Fruit fly (Drosophila melanogaster) whole organism, embryonic: Measurements from ENCODE around the gene tplus3a.

ENCODE experiments used
- CG11456 ChIP-seq: fragments of 200-800 bp; sonication (Bioruptor generic); IDR thresholded peaks from 3 replicates; pipeline ENCODE4 v1.3.6; 2022; ENCODE audit warnings: missing biosample characterization, missing genetic modification characterization
- CG12104 ChIP-seq: fragments of 200-800 bp; sonication (Bioruptor generic); optimal IDR thresholded peaks from 3 replicates; lab custom pipeline; 2016; ENCODE audit warnings: missing biosample characterization, missing genetic modification characterization
- CG12236 ChIP-seq: fragments of 200-800 bp; sonication (Bioruptor generic); optimal IDR thresholded peaks from 2 replicates; lab custom pipeline; 2016; ENCODE audit warnings: missing biosample characterization, missing genetic modification characterization
- CG12942 ChIP-seq: fragments of 200-800 bp; sonication (Bioruptor generic); optimal IDR thresholded peaks from 3 replicates; lab custom pipeline; 2016; ENCODE audit warnings: missing biosample characterization, missing genetic modification characterization
- CG14860 ChIP-seq: fragments of 200-800 bp; sonication (Bioruptor generic); IDR thresholded peaks from 3 replicates; pipeline ENCODE4 v1.3.6; 2022; ENCODE audit warnings: missing biosample characterization, missing genetic modification characterization; ENCODE audit not compliant: partially characterized antibody
- CG16813 ChIP-seq: fragments of 200-800 bp; sonication (Bioruptor generic); IDR thresholded peaks from 3 replicates; pipeline ENCODE4 v1.3.6; 2022; ENCODE audit warnings: missing biosample characterization, missing genetic modification characterization; ENCODE audit not compliant: partially characterized antibody
- CG17359 ChIP-seq: fragments of 200-800 bp; sonication (Bioruptor generic); optimal IDR thresholded peaks from 3 replicates; lab custom pipeline; 2018; ENCODE audit warnings: missing biosample characterization, mild to moderate bottlenecking, missing genetic modification characterization, moderate library complexity
- CG17361 ChIP-seq: fragments of 200-800 bp; sonication (Bioruptor generic); IDR thresholded peaks from 3 replicates; pipeline ENCODE4 v1.3.6; 2022; ENCODE audit warnings: missing biosample characterization, missing genetic modification characterization
- CG30020 ChIP-seq: fragments of 200-800 bp; optimal IDR thresholded peaks from 2 replicates; lab custom pipeline; 2019; ENCODE audit warnings: missing biosample characterization, mild to moderate bottlenecking, missing genetic modification characterization, moderate library complexity
- CG34224 ChIP-seq: fragments of 200-800 bp; sonication (Bioruptor generic); IDR thresholded peaks from 3 replicates; pipeline ENCODE4 v1.3.6; 2022; ENCODE audit warnings: missing biosample characterization, missing genetic modification characterization; ENCODE audit not compliant: partially characterized antibody
- CG7745 ChIP-seq: fragments of 200-800 bp; sonication (Bioruptor generic); optimal IDR thresholded peaks from 2 replicates; lab custom pipeline; 2018; ENCODE audit warnings: missing biosample characterization, mild to moderate bottlenecking, missing genetic modification characterization, moderate library complexity
- CG7963 ChIP-seq: fragments of 200-800 bp; sonication (Bioruptor generic); IDR thresholded peaks from 3 replicates; pipeline ENCODE4 v1.3.6; 2022; ENCODE audit warnings: missing biosample characterization, missing genetic modification characterization; ENCODE audit not compliant: partially characterized antibody
- CG8924 ChIP-seq: fragments of 200-800 bp; optimal IDR thresholded peaks from 3 replicates; lab custom pipeline; 2019; ENCODE audit warnings: missing biosample characterization, mild to moderate bottlenecking, missing genetic modification characterization, moderate library complexity
- CHES-1-like ChIP-seq: fragments of 200-800 bp; sonication (Bioruptor generic); optimal IDR thresholded peaks from 2 replicates; lab custom pipeline; 2016; ENCODE audit warnings: missing biosample characterization, missing genetic modification characterization
- CTCF ChIP-seq: fragments of 200-800 bp; sonication (Bioruptor generic); optimal IDR thresholded peaks from 2 replicates; lab custom pipeline; 2017; ENCODE audit warnings: missing biosample characterization, mild to moderate bottlenecking, missing genetic modification characterization, moderate library complexity
- Dad ChIP-seq: fragments of 200-800 bp; sonication (Bioruptor generic); optimal IDR thresholded peaks from 3 replicates; lab custom pipeline; 2016; ENCODE audit warnings: missing biosample characterization, missing genetic modification characterization
- Doc3 ChIP-seq: fragments of 200-800 bp; sonication (Bioruptor generic); IDR thresholded peaks from 3 replicates; pipeline ENCODE4 v1.3.6; 2022; ENCODE audit warnings: missing biosample characterization, missing genetic modification characterization; ENCODE audit not compliant: partially characterized antibody
- Fer2 ChIP-seq: fragments of 200-800 bp; sonication (Bioruptor generic); optimal IDR thresholded peaks from 2 replicates; lab custom pipeline; 2018; ENCODE audit warnings: missing biosample characterization, mild to moderate bottlenecking, missing genetic modification characterization, moderate library complexity
- GATAe ChIP-seq: fragments of 200-800 bp; sonication (Bioruptor generic); conservative IDR thresholded peaks from 2 replicates; pipeline ENCODE4 v1.3.6; 2022; ENCODE audit warnings: missing biosample characterization, missing genetic modification characterization
- HLH4C ChIP-seq: fragments of 200-800 bp; sonication (Bioruptor generic); IDR thresholded peaks from 3 replicates; pipeline ENCODE4 v1.3.6; 2022; ENCODE audit warnings: missing biosample characterization, missing genetic modification characterization; ENCODE audit not compliant: partially characterized antibody
- amos ChIP-seq: fragments of 200-800 bp; sonication (Bioruptor generic); IDR thresholded peaks from 2 replicates; pipeline ENCODE4 v1.3.6; 2022; ENCODE audit warnings: missing biosample characterization, missing genetic modification characterization; ENCODE audit not compliant: partially characterized antibody
- br ChIP-seq: fragments of >200 bp; optimal IDR thresholded peaks from 2 replicates; lab custom pipeline; 2017
- bsh ChIP-seq, 2 experiments: fragments of 200-800 bp; sonication (Bioruptor generic); optimal IDR thresholded peaks; 2 replicates each; lab custom pipeline; 2017 to 2018; ENCODE audit warnings: mild to moderate bottlenecking in 2 of 2, missing biosample characterization in 2 of 2, missing genetic modification characterization in 2 of 2, moderate library complexity in 1 of 2
- cad ChIP-seq: fragments of >200 bp; optimal IDR thresholded peaks from 2 replicates; lab custom pipeline; 2017; ENCODE audit warnings: missing biosample characterization, missing genetic modification characterization
- chm ChIP-seq: fragments of 200-800 bp; sonication (Bioruptor generic); IDR thresholded peaks from 2 replicates; pipeline ENCODE4 v1.3.6; 2022; ENCODE audit warnings: missing biosample characterization, missing genetic modification characterization
- dmrt11E ChIP-seq: fragments of 200-800 bp; sonication (Bioruptor generic); optimal IDR thresholded peaks from 3 replicates; lab custom pipeline; 2018; ENCODE audit warnings: missing biosample characterization, mild to moderate bottlenecking, missing genetic modification characterization, moderate library complexity
- emc ChIP-seq: fragments of 200-800 bp; sonication (Bioruptor generic); optimal IDR thresholded peaks from 2 replicates; lab custom pipeline; 2016; ENCODE audit warnings: missing biosample characterization, missing genetic modification characterization
- en ChIP-seq: fragments of 200-800 bp; sonication (Bioruptor generic); optimal IDR thresholded peaks from 2 replicates; lab custom pipeline; 2016; ENCODE audit warnings: missing biosample characterization, missing genetic modification characterization
- h ChIP-seq: fragments of >200 bp; optimal IDR thresholded peaks from 2 replicates; lab custom pipeline; 2017
- inv ChIP-seq: fragments of 200-800 bp; sonication (Bioruptor generic); IDR thresholded peaks from 2 replicates; pipeline ENCODE4 v1.3.6; 2022; ENCODE audit warnings: missing biosample characterization, missing genetic modification characterization; ENCODE audit not compliant: partially characterized antibody
- nerfin-2 ChIP-seq: fragments of 200-800 bp; sonication (Bioruptor generic); IDR thresholded peaks from 2 replicates; pipeline ENCODE4 v1.3.6; 2022; ENCODE audit warnings: missing biosample characterization, missing genetic modification characterization; ENCODE audit not compliant: partially characterized antibody
- pnt ChIP-seq: fragments of 200-800 bp; sonication (Bioruptor generic); optimal IDR thresholded peaks from 3 replicates; lab custom pipeline; 2016; ENCODE audit warnings: missing biosample characterization, missing genetic modification characterization
- sc ChIP-seq, 3 experiments: fragments of >200 bp in 2 of 3; fragments of 200-800 bp in 1 of 3; sonication (Bioruptor generic) in 1 of 3; optimal IDR thresholded peaks; 2 replicates in 2 of 3; 3 replicates in 1 of 3; lab custom pipeline; 2017; ENCODE audit warnings: mild to moderate bottlenecking in 1 of 3, missing biosample characterization in 1 of 3, missing genetic modification characterization in 1 of 3, missing genetic modification reagents in 1 of 3
- sens-2 ChIP-seq: fragments of 200-800 bp; sonication (Bioruptor generic); IDR thresholded peaks from 2 replicates; pipeline ENCODE4 v1.3.6; 2022; ENCODE audit warnings: missing biosample characterization, missing genetic modification characterization
- sim ChIP-seq: fragments of 200-800 bp; sonication (Bioruptor generic); IDR thresholded peaks from 2 replicates; pipeline ENCODE4 v1.3.6; 2022; ENCODE audit warnings: missing biosample characterization, missing genetic modification characterization
- stwl ChIP-seq: fragments of 200-800 bp; sonication (Bioruptor generic); optimal IDR thresholded peaks from 3 replicates; lab custom pipeline; 2018; ENCODE audit warnings: missing biosample characterization, mild to moderate bottlenecking, missing genetic modification characterization, moderate library complexity
- tx ChIP-seq: fragments of 200-800 bp; sonication (Bioruptor generic); optimal IDR thresholded peaks from 2 replicates; lab custom pipeline; 2016; ENCODE audit warnings: missing biosample characterization, missing genetic modification characterization

tplus3a gene

dm6 chr2L:22036877-22037276 lies 34.1 kb upstream of the tplus3a start (continued):
- no peak for TF ChIP-seq cad (GFP tag; lab: Kevin White, UChicago)
- TF ChIP-seq CG12942 (GFP tag; lab: Kevin White, UChicago) = no peak
- no peak for TF ChIP-seq GATAe
- TF ChIP-seq sim (GFP tag; lab: Robert Waterston, UW) = no peak
- TF ChIP-seq CG7963 (GFP tag; lab: Robert Waterston, UW) = no peak
- no peak for TF ChIP-seq br
- TF ChIP-seq sens-2 = no peak
- no peak for TF ChIP-seq CG17359 (tag; lab: Kevin White, UChicago)
- TF ChIP-seq CG34224 (GFP tag; lab: Robert Waterston, UW) = no peak
- no peak; the same call in 2 of the 3 replicates for TF ChIP-seq CG17361 (GFP tag; lab: Robert Waterston, UW)
- no peak for TF ChIP-seq emc

dm6 chr2L:22037560-22037959 lies 33.4 kb upstream of the tplus3a start, which contains the start of gene Grl40a:
Grl40a (plus strand) TSS chr2L:22037860.
- no peak for TF ChIP-seq Fer2 (tag; lab: Kevin White, UChicago)
- TF ChIP-seq CG12104 = no peak
- no peak for TF ChIP-seq bsh (GFP tag; optimal IDR thresholded peaks at IDR 0.05; lab: Kevin White, UChicago)
- no peak for TF ChIP-seq dmrt11E
- TF ChIP-seq CG17359 (tag; lab: Kevin White, UChicago) = no peak
- no peak for TF ChIP-seq Doc3
- no peak for TF ChIP-seq inv (GFP tag; lab: Robert Waterston, UW)
- no peak for TF ChIP-seq CG30020 (tag; lab: Kevin White, UChicago)
- no peak for TF ChIP-seq CG11456 (GFP tag; lab: Robert Waterston, UW)
- no peak for TF ChIP-seq h (lab: Kevin White, UChicago)
- TF ChIP-seq CG7745 = no peak
- no peak for TF ChIP-seq CHES-1-like (GFP tag; lab: Kevin White, UChicago)
- no peak for TF ChIP-seq chm (GFP tag; lab: Robert Waterston, UW)

dm6 chr2L:22043777-22044176 lies 27.2 kb upstream of the tplus3a start, which contains the start of gene CG31601:
CG31601 (minus strand) TSS chr2L:22043877.
- TF ChIP-seq sc (optimal IDR thresholded peaks at IDR 0.05; lab: Kevin White, UChicago) (no peak), sc (GFP tag; optimal IDR thresholded peaks at IDR 0.05; lab: Kevin White, UChicago) (no peak), stwl (tag; lab: Kevin White, UChicago) (peak; percentile 43)

- TF ChIP-seq CTCF (GFP tag; lab: Kevin White, UChicago) (no peak), Dad (no peak), CG12236 (GFP tag; lab: Kevin White, UChicago) (no peak), en (GFP tag; lab: Kevin White, UChicago) (no peak), CG8924 (tag; lab: Kevin White, UChicago) (no peak)
- TF ChIP-seq, all 482 proteins: peak for 0
Observed at dm6 chr2L:22054202-22054601, 16.7 kb upstream of the tplus3a start, which contains the start of gene CG34173. CG34173 (minus strand) TSS chr2L:22054302.

dm6 chr2L:22059852-22060251 lies 11.1 kb upstream of the tplus3a start:
- peak; percentile 36; the same call in 1 of the 3 replicates for TF ChIP-seq CG14860
- TF ChIP-seq pnt (GFP tag; lab: Kevin White, UChicago) = no peak
- peak; percentile 57 for TF ChIP-seq CG16813
- peak; percentile 23; the same call in 1 of the 2 replicates for TF ChIP-seq nerfin-2
- no peak for TF ChIP-seq tx (GFP tag; lab: Kevin White, UChicago)
- 0 out of 2 replicates have a peak, but pooled peaks have one; percentile 7 for TF ChIP-seq amos (GFP tag; lab: Robert Waterston, UW)
- TF ChIP-seq CG7963 (GFP tag; lab: Robert Waterston, UW) = peak; percentile 57; the same call in 1 of the 3 replicates
- peak; percentile 51; the same call in 2 of the 3 replicates for TF ChIP-seq HLH4C (GFP tag; lab: Robert Waterston, UW)
